Worm (Caenorhabditis elegans) whole organism, L2 larva: ENCODE results near the gene hecd-1.

ENCODE experiments used
- lsy-2 ChIP-seq, 2 experiments: fragments of 150-350 bp in 1 of 2; sonication (generic microtip) in 1 of 2; optimal IDR thresholded peaks; 2 replicates each; lab custom pipeline; 2014 to 2017; ENCODE audit warnings: missing biosample characterization in 2 of 2, missing genetic modification characterization in 2 of 2
- nhr-11 ChIP-seq: fragments of 150-350 bp; optimal IDR thresholded peaks from 2 replicates; lab custom pipeline; 2014; ENCODE audit warnings: missing biosample characterization, missing genetic modification characterization

ce11 chrIV:7114599-7114998, 29.9 kb downstream of the hecd-1 start, which contains the start of gene nas-8:
- no peak for TF ChIP-seq lsy-2 (tag; optimal IDR thresholded peaks at IDR 0.05; lab: Kevin White, UChicago)
- no peak for TF ChIP-seq nhr-11 (tag; lab: Kevin White, UChicago)
